Fruit fly (Drosophila melanogaster) whole organism, embryonic: ENCODE results near the gene cactin.

Source experiments
- Ada2b ChIP-seq: fragments of 200-800 bp; sonication (Bioruptor generic); IDR thresholded peaks from 2 replicates; pipeline ENCODE4 v1.3.6; 2022; ENCODE audit warnings: missing biosample characterization, missing genetic modification characterization
- Adf1 ChIP-seq: fragments of 200-800 bp; sonication (Bioruptor generic); IDR thresholded peaks from 2 replicates; pipeline ENCODE4 v1.3.6; 2022; ENCODE audit warnings: missing biosample characterization, missing genetic modification characterization
- Aef1 ChIP-seq: fragments of 200-800 bp; sonication (Bioruptor generic); IDR thresholded peaks from 3 replicates; pipeline ENCODE4 v1.3.6; 2022; ENCODE audit warnings: missing biosample characterization, missing genetic modification characterization
- CG10979 ChIP-seq: fragments of 200-800 bp; sonication (Bioruptor generic); optimal IDR thresholded peaks from 2 replicates; lab custom pipeline; 2018; ENCODE audit warnings: missing biosample characterization, mild to moderate bottlenecking, missing genetic modification characterization, moderate library complexity
- CG13287 ChIP-seq: fragments of 200-800 bp; sonication (Bioruptor generic); IDR thresholded peaks from 2 replicates; pipeline ENCODE4 v1.3.6; 2022; ENCODE audit warnings: missing biosample characterization, missing genetic modification characterization; ENCODE audit not compliant: partially characterized antibody
- CG14050 ChIP-seq: fragments of 200-800 bp; sonication (Bioruptor generic); IDR thresholded peaks from 3 replicates; pipeline ENCODE4 v1.3.6; 2022; ENCODE audit warnings: missing biosample characterization, missing genetic modification characterization
- CG15073 ChIP-seq: fragments of 200-800 bp; sonication (Bioruptor generic); optimal IDR thresholded peaks from 2 replicates; lab custom pipeline; 2016; ENCODE audit warnings: missing biosample characterization, missing genetic modification characterization
- CG1529 ChIP-seq: fragments of 200-800 bp; sonication (Bioruptor generic); optimal IDR thresholded peaks from 3 replicates; lab custom pipeline; 2018; ENCODE audit warnings: missing biosample characterization, missing genetic modification characterization
- CG17186 ChIP-seq: fragments of 200-800 bp; sonication (Bioruptor generic); optimal IDR thresholded peaks from 3 replicates; lab custom pipeline; 2017; ENCODE audit warnings: missing biosample characterization, missing genetic modification reagents, missing genetic modification characterization
- CG18011 ChIP-seq: fragments of 200-800 bp; sonication (Bioruptor generic); optimal IDR thresholded peaks from 2 replicates; lab custom pipeline; 2017; ENCODE audit warnings: missing biosample characterization, missing genetic modification characterization, mild to moderate bottlenecking, moderate library complexity, missing genotype
- CG1832 ChIP-seq: fragments of 200-800 bp; sonication (Bioruptor generic); optimal IDR thresholded peaks from 2 replicates; lab custom pipeline; 2017; ENCODE audit warnings: missing biosample characterization, mild to moderate bottlenecking, missing genetic modification characterization, inconsistent platforms
- CG18764 ChIP-seq: fragments of 200-800 bp; sonication (Bioruptor generic); optimal IDR thresholded peaks from 3 replicates; lab custom pipeline; 2016; ENCODE audit warnings: missing biosample characterization, missing genetic modification characterization
- CG33213 ChIP-seq: fragments of 200-800 bp; sonication (Bioruptor generic); optimal IDR thresholded peaks from 3 replicates; lab custom pipeline; 2016; ENCODE audit warnings: missing biosample characterization, missing genetic modification characterization
- CG3726 ChIP-seq: fragments of 200-800 bp; sonication (Bioruptor generic); IDR thresholded peaks from 3 replicates; pipeline ENCODE4, ENCODE4 v1.3.6; 2022; ENCODE audit warnings: missing biosample characterization, missing genetic modification characterization
- CG43689 ChIP-seq: fragments of 200-800 bp; sonication (Bioruptor generic); IDR thresholded peaks from 2 replicates; pipeline ENCODE4 v1.3.6; 2022; ENCODE audit warnings: missing biosample characterization, missing genetic modification characterization
- CG8478 ChIP-seq: fragments of >200 bp; optimal IDR thresholded peaks from 2 replicates; lab custom pipeline; 2018
- CG8765 ChIP-seq: fragments of 200-800 bp; sonication (Bioruptor generic); IDR thresholded peaks from 2 replicates; pipeline ENCODE4 v1.3.6; 2022; ENCODE audit warnings: missing biosample characterization, missing genetic modification characterization
- Dad ChIP-seq: fragments of 200-800 bp; sonication (Bioruptor generic); optimal IDR thresholded peaks from 3 replicates; lab custom pipeline; 2016; ENCODE audit warnings: missing biosample characterization, missing genetic modification characterization
- Dbx ChIP-seq: fragments of 200-800 bp; sonication (Bioruptor generic); IDR thresholded peaks from 3 replicates; pipeline ENCODE4 v1.3.6; 2022; ENCODE audit warnings: missing biosample characterization, missing genetic modification characterization
- Dfd ChIP-seq, 2 experiments: fragments of >200 bp; optimal IDR thresholded peaks; 2 replicates each; lab custom pipeline; 2017; ENCODE audit warnings: missing biosample characterization in 2 of 2, missing genetic modification characterization in 2 of 2
- Dip2 ChIP-seq: fragments of 200-800 bp; sonication (Bioruptor generic); IDR thresholded peaks from 2 replicates; pipeline ENCODE4 v1.3.6; 2022; ENCODE audit warnings: missing biosample characterization, missing genetic modification characterization
- Elba2 ChIP-seq: fragments of 200-800 bp; sonication (Bioruptor generic); optimal IDR thresholded peaks from 3 replicates; lab custom pipeline; 2016; ENCODE audit warnings: missing biosample characterization, missing genetic modification characterization
- HLH4C ChIP-seq: fragments of 200-800 bp; sonication (Bioruptor generic); IDR thresholded peaks from 3 replicates; pipeline ENCODE4 v1.3.6; 2022; ENCODE audit warnings: missing biosample characterization, missing genetic modification characterization; ENCODE audit not compliant: partially characterized antibody
- Hr3 ChIP-seq: fragments of 200-800 bp; sonication (Bioruptor generic); optimal IDR thresholded peaks from 3 replicates; lab custom pipeline; 2016; ENCODE audit warnings: missing biosample characterization, missing genetic modification characterization
- Hr51 ChIP-seq, 2 experiments: fragments of 200-800 bp; sonication (Bioruptor generic); optimal IDR thresholded peaks; 2 replicates in 1 of 2; 3 replicates in 1 of 2; lab custom pipeline; 2016 to 2018; ENCODE audit warnings: missing biosample characterization in 2 of 2, missing genetic modification characterization in 2 of 2, mild to moderate bottlenecking in 1 of 2, moderate library complexity in 1 of 2
- Hsf ChIP-seq: fragments of 200-800 bp; sonication (Bioruptor generic); optimal IDR thresholded peaks from 3 replicates; lab custom pipeline; 2016; ENCODE audit warnings: missing biosample characterization, missing genetic modification characterization
- MESR4 ChIP-seq: fragments of 200-800 bp; sonication (Bioruptor generic); optimal IDR thresholded peaks from 2 replicates; lab custom pipeline; 2018; ENCODE audit warnings: missing biosample characterization, mild to moderate bottlenecking, missing genetic modification characterization, moderate library complexity
- MTF-1 ChIP-seq: fragments of 200-800 bp; sonication (Bioruptor generic); optimal IDR thresholded peaks from 2 replicates; lab custom pipeline; 2018; ENCODE audit warnings: missing biosample characterization, mild to moderate bottlenecking, missing genetic modification characterization, borderline replicate concordance
- Mad ChIP-seq: fragments of 200-800 bp; sonication (Bioruptor generic); optimal IDR thresholded peaks from 2 replicates; lab custom pipeline; 2016; ENCODE audit warnings: missing biosample characterization, missing genetic modification characterization
- Max ChIP-seq: fragments of 200-800 bp; sonication (Bioruptor generic); optimal IDR thresholded peaks from 2 replicates; lab custom pipeline; 2016; ENCODE audit warnings: missing biosample characterization, mild to moderate bottlenecking, missing genetic modification characterization
- Myb ChIP-seq: fragments of 200-800 bp; sonication (Bioruptor generic); optimal IDR thresholded peaks from 2 replicates; lab custom pipeline; 2016; ENCODE audit warnings: missing biosample characterization, missing genetic modification characterization
- Optix ChIP-seq: fragments of 200-800 bp; sonication (Bioruptor generic); IDR thresholded peaks from 3 replicates; pipeline ENCODE4 v1.3.6; 2022; ENCODE audit warnings: missing biosample characterization, missing genetic modification characterization
- Pdp1 ChIP-seq, 2 experiments: fragments of 200-800 bp; sonication (Bioruptor generic); optimal IDR thresholded peaks; 3 replicates each; lab custom pipeline; 2016; ENCODE audit warnings: missing biosample characterization in 2 of 2, missing genetic modification characterization in 2 of 2, mild to moderate bottlenecking in 1 of 2, moderate library complexity in 1 of 2
- Xbp1 ChIP-seq: fragments of 200-800 bp; sonication (Bioruptor generic); optimal IDR thresholded peaks from 3 replicates; lab custom pipeline; 2016; ENCODE audit warnings: missing biosample characterization, mild to moderate bottlenecking, missing genetic modification characterization
- abd-A ChIP-seq: fragments of 200-800 bp; sonication (Bioruptor generic); optimal IDR thresholded peaks from 3 replicates; lab custom pipeline; 2019; ENCODE audit warnings: missing biosample characterization, mild to moderate bottlenecking, missing genetic modification characterization, moderate library complexity
- ato ChIP-seq: fragments of 200-800 bp; sonication (Bioruptor generic); IDR thresholded peaks from 2 replicates; pipeline ENCODE4 v1.3.6; 2022; ENCODE audit warnings: missing biosample characterization, missing genetic modification characterization; ENCODE audit not compliant: partially characterized antibody
- bcd ChIP-seq: fragments of 200-800 bp; sonication (Bioruptor generic); optimal IDR thresholded peaks from 2 replicates; lab custom pipeline; 2017; ENCODE audit warnings: missing biosample characterization, mild to moderate bottlenecking, missing genetic modification characterization
- eyg ChIP-seq: fragments of 200-800 bp; sonication (Bioruptor generic); optimal IDR thresholded peaks from 3 replicates; lab custom pipeline; 2016; ENCODE audit warnings: missing biosample characterization, missing genetic modification characterization
- gce ChIP-seq: fragments of 200-800 bp; sonication (Bioruptor generic); IDR thresholded peaks from 3 replicates; pipeline ENCODE4 v1.3.6; 2022; ENCODE audit warnings: missing biosample characterization, missing genetic modification characterization
- gsb ChIP-seq: fragments of 200-800 bp; sonication (Bioruptor generic); IDR thresholded peaks from 2 replicates; pipeline ENCODE4 v1.3.6; 2022; ENCODE audit warnings: missing biosample characterization, missing genetic modification characterization
- her ChIP-seq: fragments of 200-800 bp; sonication (Bioruptor generic); optimal IDR thresholded peaks from 2 replicates; lab custom pipeline; 2016; ENCODE audit warnings: missing biosample characterization, missing genetic modification characterization
- inv ChIP-seq: fragments of 200-800 bp; sonication (Bioruptor generic); IDR thresholded peaks from 2 replicates; pipeline ENCODE4 v1.3.6; 2022; ENCODE audit warnings: missing biosample characterization, missing genetic modification characterization; ENCODE audit not compliant: partially characterized antibody
- klu ChIP-seq: fragments of 200-800 bp; sonication (Bioruptor generic); IDR thresholded peaks from 2 replicates; pipeline ENCODE4 v1.3.6; 2022; ENCODE audit warnings: missing biosample characterization, missing genetic modification characterization
- kni ChIP-seq: fragments of 200-800 bp; sonication (Bioruptor generic); optimal IDR thresholded peaks from 3 replicates; lab custom pipeline; 2017; ENCODE audit warnings: mild to moderate bottlenecking, missing biosample characterization, missing genetic modification reagents, missing genetic modification characterization
- lmd ChIP-seq: fragments of 200-800 bp; sonication (Bioruptor generic); IDR thresholded peaks from 2 replicates; pipeline ENCODE4 v1.3.6; 2022; ENCODE audit warnings: missing biosample characterization, missing genetic modification characterization
- mam ChIP-seq: fragments of 200-800 bp; sonication (Bioruptor generic); optimal IDR thresholded peaks from 3 replicates; lab custom pipeline; 2016; ENCODE audit warnings: missing biosample characterization, missing genetic modification characterization
- pb ChIP-seq: fragments of 200-800 bp; sonication (Bioruptor generic); optimal IDR thresholded peaks from 3 replicates; lab custom pipeline; 2016; ENCODE audit warnings: missing biosample characterization, missing genetic modification characterization
- pfk ChIP-seq: fragments of 200-800 bp; sonication (Bioruptor generic); optimal IDR thresholded peaks from 2 replicates; lab custom pipeline; 2018; ENCODE audit warnings: missing biosample characterization, mild to moderate bottlenecking, missing genetic modification characterization, moderate library complexity
- sima ChIP-seq: fragments of 200-800 bp; sonication (Bioruptor generic); optimal IDR thresholded peaks from 2 replicates; lab custom pipeline; 2016; ENCODE audit warnings: missing biosample characterization, missing genetic modification characterization
- twi ChIP-seq: fragments of 200-800 bp; optimal IDR thresholded peaks from 2 replicates; lab custom pipeline; 2019; ENCODE audit warnings: missing biosample characterization, mild to moderate bottlenecking, missing genetic modification characterization, moderate library complexity
- unc-4 ChIP-seq: fragments of 200-800 bp; sonication (Bioruptor generic); IDR thresholded peaks from 2 replicates; pipeline ENCODE4 v1.3.6; 2022; ENCODE audit warnings: missing biosample characterization, missing genetic modification characterization; ENCODE audit not compliant: partially characterized antibody
- vfl ChIP-seq: fragments of 200-800 bp; sonication (Bioruptor generic); optimal IDR thresholded peaks from 2 replicates; lab custom pipeline; 2016; ENCODE audit warnings: missing biosample characterization, missing genetic modification characterization

The cactin gene

DNA sequence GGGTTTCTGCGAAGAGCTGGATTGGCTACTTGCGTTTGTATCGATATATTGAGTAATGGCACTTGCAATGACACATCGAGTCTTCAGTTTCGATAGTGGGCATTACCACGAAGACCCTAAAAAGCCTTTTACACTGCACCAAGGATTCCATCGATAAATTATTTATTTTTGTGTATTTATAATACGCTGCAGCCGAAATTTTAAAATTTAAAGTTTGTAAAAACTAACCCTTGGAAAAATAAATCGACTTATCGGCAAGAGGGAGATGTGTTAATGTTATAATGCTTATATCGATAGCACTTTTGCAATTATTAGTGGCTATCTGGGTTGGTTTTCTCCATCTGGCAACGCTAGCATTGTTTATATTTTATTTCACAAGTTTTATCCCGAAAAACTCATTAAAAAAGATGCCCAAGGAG, at the start of gene cactin, which contains the start of gene Pp4-19C (continued):
- TF ChIP-seq CG1529 (GFP tag; lab: Kevin White, UChicago) (no peak), CG18011 (GFP tag; lab: Kevin White, UChicago) (no peak), Ada2b (GFP tag; lab: Robert Waterston, UW) (no peak), CG33213 (no peak), HLH4C (peak; percentile 95), Max (no peak), sima (GFP tag; lab: Kevin White, UChicago) (no peak), Dip2 (GFP tag; lab: Robert Waterston, UW) (no peak), CG10979 (tag; lab: Kevin White, UChicago) (no peak), twi (no peak), her (GFP tag; lab: Kevin White, UChicago) (no peak), CG14050 (no peak), CG1832 (GFP tag; lab: Kevin White, UChicago) (no peak), ato (GFP tag; lab: Robert Waterston, UW) (peak; percentile 74), Mad (GFP tag; lab: Kevin White, UChicago) (peak; percentile 44), Dfd (GFP tag; optimal IDR thresholded peaks at IDR 0.05; lab: Kevin White, UChicago) (no peak), Hsf (GFP tag; lab: Kevin White, UChicago) (peak; percentile 36), unc-4 (peak; percentile 83), Hr3 (GFP tag; lab: Kevin White, UChicago) (no peak), Elba2 (GFP tag; lab: Kevin White, UChicago) (peak; percentile 30), Myb (peak; percentile 22), Optix (no peak), Xbp1 (GFP tag; lab: Kevin White, UChicago) (no peak), gce (GFP tag; lab: Robert Waterston, UW) (no peak), CG13287 (GFP tag; lab: Robert Waterston, UW) (peak; percentile 86), vfl (GFP tag; lab: Kevin White, UChicago) (no peak), pb (no peak), mam (GFP tag; lab: Kevin White, UChicago) (peak; percentile 62), MESR4 (GFP tag; lab: Kevin White, UChicago) (no peak), CG3726 (GFP tag; lab: Robert Waterston, UW) (no peak), Dbx (no peak), pfk (GFP tag; lab: Kevin White, UChicago) (no peak), Hr51 (GFP tag; optimal IDR thresholded peaks at IDR 0.05; lab: Kevin White, UChicago) (no peak), gsb (GFP tag; lab: Robert Waterston, UW) (no peak), CG17186 (peak; percentile 34), CG8478 (lab: Kevin White, UChicago) (no peak), inv (GFP tag; lab: Robert Waterston, UW) (peak; percentile 84), CG43689 (GFP tag; lab: Robert Waterston, UW) (no peak), Aef1 (no peak), klu (no peak), Adf1 (no peak), MTF-1 (GFP tag; lab: Kevin White, UChicago) (no peak), CG18764 (GFP tag; lab: Kevin White, UChicago) (no peak), bcd (GFP tag; lab: Kevin White, UChicago) (no peak), kni (GFP tag; lab: Kevin White, UChicago) (no peak), Pdp1 (GFP tag; optimal IDR thresholded peaks at IDR 0.05; lab: Kevin White, UChicago) (peak; percentile 18 to 78), lmd (peak; percentile 19; the same call in 1 of the 2 replicates), CG15073 (GFP tag; lab: Kevin White, UChicago) (no peak), CG8765 (no peak), eyg (GFP tag; lab: Kevin White, UChicago) (no peak), abd-A (tag; lab: Kevin White, UChicago) (no peak), Dad (no peak)
